Fruit fly (Drosophila melanogaster) whole organism: Measurements from ENCODE around the gene CG6418.

ENCODE experiments used
- CG8478 ChIP-seq: fragments of >200 bp; optimal IDR thresholded peaks from 2 replicates; lab custom pipeline; 2018; ENCODE audit warnings: inconsistent platforms
- Dll ChIP-seq: fragments of >200 bp; optimal IDR thresholded peaks from 2 replicates; lab custom pipeline; 2017
- EcR ChIP-seq, 2 experiments: fragments of >200 bp; optimal IDR thresholded peaks; 2 replicates each; lab custom pipeline; 2017; ENCODE audit warnings: missing biosample characterization in 2 of 2, missing genetic modification characterization in 2 of 2, missing genetic modification reagents in 2 of 2
- pan ChIP-seq: fragments of >200 bp; optimal IDR thresholded peaks from 2 replicates; lab custom pipeline; 2017

DNA sequence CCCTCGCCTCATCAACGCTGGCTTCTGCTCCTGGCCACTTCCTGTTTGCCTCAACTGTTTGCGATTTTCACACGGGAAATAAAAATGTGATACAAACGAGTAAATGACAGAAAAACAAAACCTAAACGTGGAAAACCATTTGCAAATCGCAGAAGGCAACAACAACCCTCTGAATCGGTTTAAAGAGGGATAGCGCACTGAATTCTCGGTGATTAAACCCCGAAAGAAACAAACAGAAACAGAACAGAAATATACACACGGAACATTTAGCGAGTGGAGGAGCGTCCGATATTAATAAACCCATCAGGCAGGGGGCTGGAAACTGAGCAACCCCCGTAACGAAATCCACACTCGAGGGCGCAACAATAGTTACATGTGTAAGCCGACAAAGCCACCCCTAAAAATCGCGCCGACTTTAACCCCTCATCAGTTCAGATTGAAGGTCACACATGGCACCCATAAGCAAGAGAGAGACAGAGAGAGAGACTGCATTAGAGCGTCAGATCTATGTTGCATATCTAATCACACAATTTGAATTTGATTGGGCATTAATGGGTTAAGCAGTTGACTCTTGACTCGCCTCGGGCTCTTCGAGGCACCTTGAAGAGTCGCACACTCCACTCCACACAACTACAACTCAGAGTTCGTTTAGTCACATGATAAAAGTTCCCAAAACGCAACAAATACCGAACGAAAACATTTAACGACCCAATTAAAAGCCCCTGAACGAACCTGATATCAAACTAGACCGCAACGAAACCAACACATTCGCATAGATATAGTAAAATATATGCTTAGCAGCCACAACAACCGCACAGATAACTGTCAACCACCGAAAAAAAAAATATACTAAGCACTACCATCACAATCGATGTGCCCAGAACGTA lies 16.9 kb downstream of the CG6418 start:
- TF ChIP-seq CG8478 (lab: Kevin White, UChicago), result no peak
- no peak for TF ChIP-seq pan (lab: Kevin White, UChicago)
- TF ChIP-seq Dll (lab: Kevin White, UChicago), result no peak
- no peak for TF ChIP-seq EcR (GFP tag; optimal IDR thresholded peaks at IDR 0.05; lab: Kevin White, UChicago)
